Worm (Caenorhabditis elegans) whole organism, mixed stage, embryonic: ENCODE data around the gene nlp-9.

Experiments
- blmp-1 ChIP-seq: fragments of 150-350 bp; optimal IDR thresholded peaks from 2 replicates; lab custom pipeline; 2014; ENCODE audit warnings: missing biosample characterization, missing genetic modification characterization
- lin-13 ChIP-seq: fragments of 150-350 bp; optimal IDR thresholded peaks from 2 replicates; lab custom pipeline; 2014; ENCODE audit warnings: missing biosample characterization, missing genetic modification characterization
- lsy-2 ChIP-seq: fragments of 150-350 bp; optimal IDR thresholded peaks from 2 replicates; lab custom pipeline; 2014; ENCODE audit warnings: missing biosample characterization, missing genetic modification characterization
- mep-1 ChIP-seq: fragments of 150-350 bp; optimal IDR thresholded peaks from 2 replicates; lab custom pipeline; 2017; ENCODE audit warnings: missing biosample characterization, missing genetic modification reagents, missing genetic modification characterization, inconsistent platforms
- nhr-12 ChIP-seq: fragments of 150-350 bp; optimal IDR thresholded peaks from 2 replicates; lab custom pipeline; 2014; ENCODE audit warnings: missing biosample characterization, missing genetic modification characterization
- nhr-76 ChIP-seq: sonication (generic microtip); optimal IDR thresholded peaks from 2 replicates; lab custom pipeline; 2017; ENCODE audit warnings: missing biosample characterization, missing genetic modification characterization
- snpc-4 ChIP-seq: fragments of 150-350 bp; optimal IDR thresholded peaks from 2 replicates; lab custom pipeline; 2014; ENCODE audit warnings: missing biosample characterization, missing genetic modification characterization
- unc-62 ChIP-seq: fragments of 150-350 bp; optimal IDR thresholded peaks from 2 replicates; lab custom pipeline; 2014; ENCODE audit warnings: missing biosample characterization, missing genetic modification reagents, missing genetic modification characterization
- ztf-11 ChIP-seq: fragments of 150-350 bp; optimal IDR thresholded peaks from 2 replicates; lab custom pipeline; 2014; ENCODE audit warnings: missing biosample characterization, missing genetic modification characterization

- TF ChIP-seq lin-13 (tag; lab: Kevin White, UChicago), result no peak
- no peak for TF ChIP-seq snpc-4 (tag; lab: Kevin White, UChicago)
- no peak for TF ChIP-seq blmp-1 (tag; lab: Kevin White, UChicago)
- TF ChIP-seq mep-1, result no peak
- no peak for TF ChIP-seq ztf-11 (tag; lab: Kevin White, UChicago)
- no peak for TF ChIP-seq lsy-2 (tag; lab: Kevin White, UChicago)
- TF ChIP-seq nhr-12 (tag; lab: Kevin White, UChicago), result no peak
- no peak for TF ChIP-seq unc-62 (GFP tag; lab: Kevin White, UChicago)
- TF ChIP-seq nhr-76, result no peak
Observed at ce11 chrV:4204421-4204820, 15.0 kb upstream of the nlp-9 start, which contains the start of gene H43I07.1.
